Fruit fly (Drosophila melanogaster) whole organism, embryonic: Measurements from ENCODE around the gene CG3679.

Experiments
- Asciz ChIP-seq: fragments of 200-800 bp; sonication (Bioruptor generic); optimal IDR thresholded peaks from 2 replicates; lab custom pipeline; 2017; ENCODE audit warnings: missing biosample characterization, mild to moderate bottlenecking, missing genetic modification characterization, missing genetic modification reagents
- B-H1 ChIP-seq: fragments of 200-800 bp; sonication (Bioruptor generic); IDR thresholded peaks from 3 replicates; pipeline ENCODE4 v1.3.6; 2022; ENCODE audit warnings: missing biosample characterization, missing genetic modification characterization
- CG12104 ChIP-seq: fragments of 200-800 bp; sonication (Bioruptor generic); optimal IDR thresholded peaks from 3 replicates; lab custom pipeline; 2016; ENCODE audit warnings: missing biosample characterization, missing genetic modification characterization
- CG13624 ChIP-seq: fragments of 200-800 bp; sonication (Bioruptor generic); optimal IDR thresholded peaks from 2 replicates; lab custom pipeline; 2016; ENCODE audit warnings: missing biosample characterization, missing genetic modification characterization
- CG13894 ChIP-seq: fragments of 200-800 bp; sonication (Bioruptor generic); optimal IDR thresholded peaks from 3 replicates; lab custom pipeline; 2018; ENCODE audit warnings: missing biosample characterization, mild to moderate bottlenecking, missing genetic modification characterization, moderate library complexity
- CG14667 ChIP-seq: fragments of 200-800 bp; sonication (Bioruptor generic); IDR thresholded peaks from 2 replicates; pipeline ENCODE4 v1.3.6; 2022; ENCODE audit warnings: missing biosample characterization, missing genetic modification characterization
- CG1529 ChIP-seq: fragments of 200-800 bp; sonication (Bioruptor generic); optimal IDR thresholded peaks from 3 replicates; lab custom pipeline; 2018; ENCODE audit warnings: missing biosample characterization, missing genetic modification characterization
- CG16863 ChIP-seq: fragments of 200-800 bp; sonication (Bioruptor generic); optimal IDR thresholded peaks from 3 replicates; lab custom pipeline; 2016; ENCODE audit warnings: missing biosample characterization, missing genetic modification characterization
- CG17361 ChIP-seq: fragments of 200-800 bp; sonication (Bioruptor generic); IDR thresholded peaks from 3 replicates; pipeline ENCODE4 v1.3.6; 2022; ENCODE audit warnings: missing biosample characterization, missing genetic modification characterization
- CG17385 ChIP-seq: fragments of 200-800 bp; sonication (Bioruptor generic); optimal IDR thresholded peaks from 3 replicates; lab custom pipeline; 2018; ENCODE audit warnings: missing biosample characterization, mild to moderate bottlenecking, missing genetic modification characterization
- CG17912 ChIP-seq: fragments of 200-800 bp; sonication (Bioruptor generic); optimal IDR thresholded peaks from 2 replicates; lab custom pipeline; 2018; ENCODE audit warnings: missing biosample characterization, mild to moderate bottlenecking, missing genetic modification characterization
- CG1792 ChIP-seq: fragments of 200-800 bp; sonication (Bioruptor generic); optimal IDR thresholded peaks from 2 replicates; lab custom pipeline; 2016; ENCODE audit warnings: missing biosample characterization, missing genetic modification characterization
- CG31224 ChIP-seq: fragments of 200-800 bp; sonication (Bioruptor generic); IDR thresholded peaks from 2 replicates; pipeline ENCODE4 v1.3.6; 2022; ENCODE audit warnings: missing biosample characterization, missing genetic modification characterization
- CG3163 ChIP-seq: fragments of 200-800 bp; sonication (Bioruptor generic); optimal IDR thresholded peaks from 3 replicates; lab custom pipeline; 2016; ENCODE audit warnings: missing biosample characterization, missing genetic modification characterization
- CG3281 ChIP-seq: fragments of 200-800 bp; sonication (Bioruptor generic); optimal IDR thresholded peaks from 3 replicates; lab custom pipeline; 2017; ENCODE audit warnings: missing biosample characterization, mild to moderate bottlenecking, missing genetic modification characterization
- CG42726 ChIP-seq: fragments of 200-800 bp; sonication (Bioruptor generic); IDR thresholded peaks from 2 replicates; pipeline ENCODE4 v1.3.6; 2022; ENCODE audit warnings: missing biosample characterization, missing genetic modification characterization; ENCODE audit not compliant: partially characterized antibody
- CG4707 ChIP-seq: fragments of 200-800 bp; sonication (Bioruptor generic); optimal IDR thresholded peaks from 2 replicates; lab custom pipeline; 2018; ENCODE audit warnings: missing biosample characterization, mild to moderate bottlenecking, missing genetic modification characterization, moderate library complexity
- CG6175 ChIP-seq: fragments of 200-800 bp; sonication (Bioruptor generic); IDR thresholded peaks from 3 replicates; pipeline ENCODE4 v1.3.6; 2022; ENCODE audit warnings: missing biosample characterization, missing genetic modification characterization
- CG6654 ChIP-seq: fragments of 200-800 bp; sonication (Bioruptor generic); optimal IDR thresholded peaks from 2 replicates; lab custom pipeline; 2017; ENCODE audit warnings: missing biosample characterization, mild to moderate bottlenecking, missing genetic modification characterization
- CG8281 ChIP-seq: fragments of 200-800 bp; sonication (Bioruptor generic); optimal IDR thresholded peaks from 2 replicates; lab custom pipeline; 2018; ENCODE audit warnings: missing biosample characterization, mild to moderate bottlenecking, missing genetic modification characterization, moderate library complexity
- CG8388 ChIP-seq: fragments of 200-800 bp; sonication (Bioruptor generic); optimal IDR thresholded peaks from 2 replicates; lab custom pipeline; 2019; ENCODE audit warnings: missing biosample characterization, mild to moderate bottlenecking, missing genetic modification characterization, moderate library complexity
- CG9932 ChIP-seq: fragments of 200-800 bp; sonication (Bioruptor generic); IDR thresholded peaks from 2 replicates; pipeline ENCODE4 v1.3.6; 2022; ENCODE audit warnings: missing biosample characterization, missing genetic modification characterization
- CkIIα-i1 ChIP-seq: fragments of 200-800 bp; sonication (Bioruptor generic); IDR thresholded peaks from 2 replicates; pipeline ENCODE4 v1.3.6; 2022; ENCODE audit warnings: missing biosample characterization, missing genetic modification characterization
- CoRest ChIP-seq: fragments of 200-800 bp; sonication (Bioruptor generic); optimal IDR thresholded peaks from 3 replicates; lab custom pipeline; 2018; ENCODE audit warnings: missing biosample characterization, mild to moderate bottlenecking, missing genetic modification characterization, moderate library complexity
- Dbx ChIP-seq: fragments of 200-800 bp; sonication (Bioruptor generic); IDR thresholded peaks from 3 replicates; pipeline ENCODE4 v1.3.6; 2022; ENCODE audit warnings: missing biosample characterization, missing genetic modification characterization
- Hr51 ChIP-seq, 2 experiments: fragments of 200-800 bp; sonication (Bioruptor generic); optimal IDR thresholded peaks; 2 replicates in 1 of 2; 3 replicates in 1 of 2; lab custom pipeline; 2016 to 2018; ENCODE audit warnings: missing biosample characterization in 2 of 2, missing genetic modification characterization in 2 of 2, mild to moderate bottlenecking in 1 of 2, moderate library complexity in 1 of 2
- MBD-R2 ChIP-seq: fragments of 200-800 bp; sonication (Bioruptor generic); IDR thresholded peaks from 2 replicates; pipeline ENCODE4 v1.3.6; 2022; ENCODE audit warnings: missing biosample characterization, missing genetic modification characterization
- MTF-1 ChIP-seq: fragments of 200-800 bp; sonication (Bioruptor generic); optimal IDR thresholded peaks from 2 replicates; lab custom pipeline; 2018; ENCODE audit warnings: missing biosample characterization, mild to moderate bottlenecking, missing genetic modification characterization, borderline replicate concordance
- Meics ChIP-seq: fragments of 200-800 bp; sonication (Bioruptor generic); optimal IDR thresholded peaks from 2 replicates; lab custom pipeline; 2017; ENCODE audit warnings: missing biosample characterization, mild to moderate bottlenecking, missing genetic modification characterization
- Myb ChIP-seq: fragments of 200-800 bp; sonication (Bioruptor generic); optimal IDR thresholded peaks from 2 replicates; lab custom pipeline; 2016; ENCODE audit warnings: missing biosample characterization, missing genetic modification characterization
- Nf-YA ChIP-seq: fragments of 200-800 bp; sonication (Bioruptor generic); IDR thresholded peaks from 2 replicates; pipeline ENCODE4 v1.3.6; 2022; ENCODE audit warnings: missing biosample characterization, missing genetic modification characterization
- Ravus ChIP-seq: fragments of 200-800 bp; sonication (Bioruptor generic); IDR thresholded peaks from 2 replicates; pipeline ENCODE4 v1.3.6; 2022; ENCODE audit warnings: missing biosample characterization, missing genetic modification characterization
- crp ChIP-seq, 2 experiments: fragments of 200-800 bp; sonication (Bioruptor generic); optimal IDR thresholded peaks; 2 replicates in 1 of 2; 3 replicates in 1 of 2; lab custom pipeline; 2017; ENCODE audit warnings: missing biosample characterization in 2 of 2, missing genetic modification characterization in 2 of 2, mild to moderate bottlenecking in 1 of 2, moderate library complexity in 1 of 2
- en ChIP-seq: fragments of 200-800 bp; sonication (Bioruptor generic); optimal IDR thresholded peaks from 2 replicates; lab custom pipeline; 2016; ENCODE audit warnings: missing biosample characterization, missing genetic modification characterization
- fd64A ChIP-seq: fragments of 200-800 bp; sonication (Bioruptor generic); optimal IDR thresholded peaks from 3 replicates; lab custom pipeline; 2018; ENCODE audit warnings: missing biosample characterization, mild to moderate bottlenecking, missing genetic modification characterization
- kay ChIP-seq: fragments of 200-800 bp; sonication (Bioruptor generic); optimal IDR thresholded peaks from 2 replicates; lab custom pipeline; 2016; ENCODE audit warnings: missing biosample characterization, missing genetic modification characterization
- klu ChIP-seq: fragments of 200-800 bp; sonication (Bioruptor generic); IDR thresholded peaks from 2 replicates; pipeline ENCODE4 v1.3.6; 2022; ENCODE audit warnings: missing biosample characterization, missing genetic modification characterization
- knrl ChIP-seq: fragments of 200-800 bp; sonication (Bioruptor generic); IDR thresholded peaks from 3 replicates; pipeline ENCODE4 v1.3.6; 2022; ENCODE audit warnings: missing biosample characterization, missing genetic modification characterization; ENCODE audit not compliant: partially characterized antibody
- mam ChIP-seq: fragments of 200-800 bp; sonication (Bioruptor generic); optimal IDR thresholded peaks from 3 replicates; lab custom pipeline; 2016; ENCODE audit warnings: missing biosample characterization, missing genetic modification characterization
- nau ChIP-seq: fragments of 200-800 bp; sonication (Bioruptor generic); optimal IDR thresholded peaks from 3 replicates; lab custom pipeline; 2017; ENCODE audit warnings: missing biosample characterization, mild to moderate bottlenecking, missing genetic modification characterization, missing genetic modification reagents
- nerfin-2 ChIP-seq: fragments of 200-800 bp; sonication (Bioruptor generic); IDR thresholded peaks from 2 replicates; pipeline ENCODE4 v1.3.6; 2022; ENCODE audit warnings: missing biosample characterization, missing genetic modification characterization; ENCODE audit not compliant: partially characterized antibody
- org-1 ChIP-seq: fragments of 200-800 bp; sonication (Bioruptor generic); optimal IDR thresholded peaks from 2 replicates; lab custom pipeline; 2017; ENCODE audit warnings: missing biosample characterization, missing genetic modification characterization
- otp ChIP-seq: fragments of 200-800 bp; sonication (Bioruptor generic); IDR thresholded peaks from 3 replicates; pipeline ENCODE4, ENCODE4 v1.3.6; 2022; ENCODE audit warnings: missing biosample characterization, missing genetic modification characterization
- ssp ChIP-seq: fragments of 200-800 bp; sonication (Bioruptor generic); IDR thresholded peaks from 2 replicates; pipeline ENCODE4 v1.3.6; 2022; ENCODE audit warnings: missing biosample characterization, missing genetic modification characterization
- stwl ChIP-seq: fragments of 200-800 bp; sonication (Bioruptor generic); optimal IDR thresholded peaks from 3 replicates; lab custom pipeline; 2018; ENCODE audit warnings: missing biosample characterization, mild to moderate bottlenecking, missing genetic modification characterization, moderate library complexity
- unpg ChIP-seq: fragments of 200-800 bp; sonication (Bioruptor generic); optimal IDR thresholded peaks from 3 replicates; lab custom pipeline; 2018; ENCODE audit warnings: missing biosample characterization, mild to moderate bottlenecking, missing genetic modification characterization, moderate library complexity
- zen ChIP-seq: fragments of 200-800 bp; sonication (Bioruptor generic); optimal IDR thresholded peaks from 3 replicates; lab custom pipeline; 2018; ENCODE audit warnings: missing biosample characterization, mild to moderate bottlenecking, missing genetic modification characterization, moderate library complexity

The CG3679 gene

DNA sequence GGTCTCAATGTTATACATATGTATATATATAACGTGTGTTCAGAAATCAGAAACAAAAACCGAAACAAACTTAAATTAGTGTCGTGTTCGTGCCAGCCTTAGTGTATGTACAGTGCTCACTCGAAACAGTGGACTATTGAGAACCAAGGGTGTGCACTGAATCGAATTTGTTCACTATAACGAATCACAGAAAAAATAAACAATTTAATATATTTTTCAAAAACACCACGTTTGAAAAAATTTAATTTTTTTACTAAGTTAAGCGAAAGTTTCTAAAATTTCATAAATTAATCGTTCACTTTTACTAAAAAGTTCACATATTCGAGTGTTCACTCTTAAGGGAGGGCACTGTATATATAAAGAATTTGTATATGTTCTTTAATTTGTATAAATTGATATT, 18.5 kb upstream of the CG3679 start (continued):
- TF ChIP-seq CG13894 (tag; lab: Kevin White, UChicago): no peak
- TF ChIP-seq Myb (GFP tag; lab: Kevin White, UChicago): no peak
- TF ChIP-seq Meics: peak; percentile 24
- peak; percentile 9 for TF ChIP-seq CG3281 (GFP tag; lab: Kevin White, UChicago)

DNA sequence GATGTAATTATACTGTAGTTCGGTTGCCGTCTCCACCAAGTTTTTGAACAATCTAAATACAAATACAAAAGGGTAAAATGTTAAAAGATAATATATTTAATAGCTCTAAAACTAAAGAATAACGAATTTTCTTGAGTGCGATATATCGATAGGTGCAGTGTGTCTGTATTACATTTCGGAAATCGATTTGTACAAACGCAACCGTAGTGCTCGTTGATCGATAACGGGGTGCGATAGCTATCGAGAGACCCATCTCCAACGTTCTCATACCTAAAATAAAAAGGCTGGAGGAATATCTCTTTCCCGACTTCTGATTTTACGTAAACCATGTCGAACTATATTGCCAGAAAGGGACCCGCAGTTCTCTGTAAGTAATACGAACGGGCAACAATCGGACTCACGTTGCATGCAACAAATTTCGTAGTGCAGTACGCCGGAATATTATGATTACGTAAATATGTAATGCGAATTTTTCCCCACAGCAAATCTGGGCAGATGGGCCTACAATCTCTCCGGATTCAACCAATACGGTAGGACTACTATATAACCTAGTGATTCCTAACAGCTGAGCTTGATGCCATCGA, 17.5 kb upstream of the CG3679 start, which contains the start of gene UQCR-14:
TSS of gene UQCR-14 (plus strand) at position 206 of the 584 bp plus-strand sequence.
- no peak for TF ChIP-seq en
- TF ChIP-seq mam (GFP tag; lab: Kevin White, UChicago): peak; percentile 43
- TF ChIP-seq zen (tag; lab: Kevin White, UChicago): peak; percentile 5
- no peak for TF ChIP-seq nau (GFP tag; lab: Kevin White, UChicago)
- no peak for TF ChIP-seq Nf-YA (GFP tag; lab: Robert Waterston, UW)
- TF ChIP-seq CG17385 (GFP tag; lab: Kevin White, UChicago): no peak
- no peak for TF ChIP-seq CG6654
- peak; percentile 44 for TF ChIP-seq ssp (GFP tag; lab: Robert Waterston, UW)
- peak; percentile 74 for TF ChIP-seq CG9932 (GFP tag; lab: Robert Waterston, UW)
- no peak for TF ChIP-seq CG1529 (GFP tag; lab: Kevin White, UChicago)
- TF ChIP-seq MTF-1 (GFP tag; lab: Kevin White, UChicago): no peak
- no peak for TF ChIP-seq CG8281 (tag; lab: Kevin White, UChicago)
- peak; percentile 28 for TF ChIP-seq CoRest (tag; lab: Kevin White, UChicago)
- no peak for TF ChIP-seq fd64A (GFP tag; lab: Kevin White, UChicago)
- TF ChIP-seq Myb (GFP tag; lab: Kevin White, UChicago): peak; percentile 88
- no peak for TF ChIP-seq Ravus (GFP tag; lab: Robert Waterston, UW)
- no peak for TF ChIP-seq CG17912 (GFP tag; lab: Kevin White, UChicago)
- TF ChIP-seq crp (GFP tag; optimal IDR thresholded peaks at IDR 0.05; lab: Kevin White, UChicago): peak in 1 of 2 experiments; percentile 16
- TF ChIP-seq CG3163 (GFP tag; lab: Kevin White, UChicago): peak; percentile 2
- TF ChIP-seq CG6175 (GFP tag; lab: Robert Waterston, UW): no peak
- peak; percentile 96 for TF ChIP-seq nerfin-2 (GFP tag; lab: Robert Waterston, UW)
- no peak for TF ChIP-seq CG8388 (GFP tag; lab: Kevin White, UChicago)
- peak; percentile 98 for TF ChIP-seq CG42726 (GFP tag; lab: Robert Waterston, UW)
- TF ChIP-seq unpg (GFP tag; lab: Kevin White, UChicago): no peak
- TF ChIP-seq CG12104 (GFP tag; lab: Kevin White, UChicago): no peak
- no peak for TF ChIP-seq B-H1 (GFP tag; lab: Robert Waterston, UW)
- no peak for TF ChIP-seq CG1792 (GFP tag; lab: Kevin White, UChicago)
- TF ChIP-seq knrl (GFP tag; lab: Robert Waterston, UW): peak; percentile 96
- TF ChIP-seq CG13624 (GFP tag; lab: Kevin White, UChicago): no peak
- no peak for TF ChIP-seq CG14667 (GFP tag; lab: Robert Waterston, UW)
- no peak for TF ChIP-seq CkIIα-i1 (GFP tag; lab: Robert Waterston, UW)
- TF ChIP-seq CG31224: 0 out of 2 replicates have a peak, but pooled peaks have one; percentile 16
- TF ChIP-seq org-1 (GFP tag; lab: Kevin White, UChicago): no peak
- no peak for TF ChIP-seq Asciz (GFP tag; lab: Kevin White, UChicago)
- TF ChIP-seq Hr51 (GFP tag; optimal IDR thresholded peaks at IDR 0.05; lab: Kevin White, UChicago): no peak
- peak; percentile 90 for TF ChIP-seq stwl
- TF ChIP-seq CG4707 (GFP tag; lab: Kevin White, UChicago): no peak
- TF ChIP-seq MBD-R2 (GFP tag; lab: Robert Waterston, UW): peak; percentile 86
- TF ChIP-seq klu (GFP tag; lab: Robert Waterston, UW): no peak
- no peak for TF ChIP-seq kay (GFP tag; lab: Kevin White, UChicago)
- no peak for TF ChIP-seq CG16863 (GFP tag; lab: Kevin White, UChicago)
- TF ChIP-seq Dbx (GFP tag; lab: Robert Waterston, UW): peak; percentile 66
- no peak for TF ChIP-seq otp (GFP tag; lab: Robert Waterston, UW)
- no peak for TF ChIP-seq CG17361 (GFP tag; lab: Robert Waterston, UW)
